Worm (Caenorhabditis elegans) whole organism, L4 larva: ENCODE measurements around the gene dpy-1.

Experiments
- ZK546.5 ChIP-seq, 2 experiments: sonication (generic microtip); optimal IDR thresholded peaks; 2 replicates each; lab custom pipeline; 2017; ENCODE audit warnings: missing biosample characterization in 2 of 2, missing genetic modification characterization in 2 of 2
- aha-1 ChIP-seq: fragments of 150-350 bp; peaks from one replicate; lab custom pipeline; 2014; ENCODE audit warnings: missing biosample characterization, missing genetic modification characterization
- ama-1 ChIP-seq: fragments of 150-350 bp; optimal IDR thresholded peaks from 2 replicates; lab custom pipeline; 2014; ENCODE audit warnings: inconsistent platforms, mixed read lengths
- arid-1 ChIP-seq: fragments of 200-800 bp; sonication (Bioruptor generic); conservative IDR thresholded peaks from 2 replicates; pipeline ENCODE4 v1.3.6; 2022; ENCODE audit warnings: missing genetic modification reagents, missing genetic modification characterization, missing compliant biosample characterization
- dpl-1 ChIP-seq: fragments of 150-350 bp; optimal IDR thresholded peaks from 2 replicates; lab custom pipeline; 2014; ENCODE audit warnings: missing biosample characterization, missing genetic modification reagents, missing genetic modification characterization
- egl-43 ChIP-seq: fragments of 200-800 bp; sonication (Bioruptor generic); IDR thresholded peaks from 2 replicates; pipeline ENCODE4 v1.3.6; 2022; ENCODE audit warnings: missing genetic modification reagents, missing genetic modification characterization, missing compliant biosample characterization
- lim-7 ChIP-seq: fragments of 200-800 bp; sonication (Bioruptor generic); IDR thresholded peaks from 2 replicates; pipeline ENCODE4 v1.3.6; 2022; ENCODE audit warnings: missing genetic modification characterization, missing compliant biosample characterization
- lin-39 ChIP-seq: fragments of 150-350 bp; optimal IDR thresholded peaks from 2 replicates; lab custom pipeline; 2014; ENCODE audit warnings: missing biosample characterization, missing genetic modification reagents, missing genetic modification characterization
- mdl-1 ChIP-seq, 2 experiments: fragments of 150-350 bp in 1 of 2; sonication (generic microtip) in 1 of 2; optimal IDR thresholded peaks; 2 replicates each; lab custom pipeline; 2014 to 2017; ENCODE audit warnings: missing biosample characterization in 2 of 2, missing genetic modification characterization in 2 of 2
- zag-1 ChIP-seq: fragments of 150-350 bp; optimal IDR thresholded peaks from 2 replicates; lab custom pipeline; 2014; ENCODE audit warnings: missing biosample characterization, missing genetic modification characterization
- ztf-11 ChIP-seq: fragments of 150-350 bp; optimal IDR thresholded peaks from 2 replicates; lab custom pipeline; 2014; ENCODE audit warnings: missing biosample characterization, missing genetic modification characterization

DNA sequence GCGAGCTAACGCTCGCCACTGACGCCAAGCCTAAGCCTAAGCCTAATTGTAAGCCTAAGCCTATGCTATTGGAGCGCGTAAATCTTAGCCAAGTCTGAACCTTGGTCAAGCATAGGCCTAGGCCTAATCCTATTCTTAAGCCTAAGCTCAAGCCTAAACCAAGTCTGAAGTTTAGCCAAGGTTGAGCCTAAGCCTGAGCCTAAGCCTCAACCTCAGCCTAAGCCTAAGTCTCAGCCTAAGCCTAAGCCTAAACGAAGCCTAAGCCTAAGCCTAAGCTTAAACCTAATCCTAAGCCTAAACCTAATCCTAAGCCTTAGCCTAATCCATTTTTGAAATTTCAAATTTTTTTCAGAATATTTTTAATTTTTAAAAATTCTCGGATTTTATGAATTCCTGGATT lies 12.3 kb upstream of the dpy-1 start:
- TF ChIP-seq zag-1 (tag; lab: Kevin White, UChicago) (no peak), mdl-1 (tag; optimal IDR thresholded peaks at IDR 0.05; lab: Kevin White, UChicago) (no peak), arid-1 (GFP tag; lab: Robert Waterston, UW) (no peak), egl-43 (GFP tag; lab: Robert Waterston, UW) (no peak), ama-1 (lab: Kevin White, UChicago) (no peak), ZK546.5 (tag; optimal IDR thresholded peaks at IDR 0.05; lab: Kevin White, UChicago) (no peak), dpl-1 (no peak), aha-1 (tag; lab: Kevin White, UChicago) (no peak), lim-7 (GFP tag; lab: Robert Waterston, UW) (no peak), ztf-11 (no peak), lin-39 (no peak)
